Worm (Caenorhabditis elegans): Measurements from ENCODE around the gene Y43F8B.9.
A peak's percentile ranks its signal among the peaks of the same experiment; 100 is the strongest.
"Not testable (repeated sequence)": the region's sequence is repeated elsewhere in the genome, so short reads cannot be mapped to it uniquely, and the experiment has no call there.

The Y43F8B.9 gene

ce11 chrV:19449544-19449943, 28.4 kb upstream of the Y43F8B.9 start, which contains the start of gene M04C3.5:
Gene M04C3.5, plus strand, starts transcription at chrV:19449733.
- TF ChIP-seq F44E2.7 (GFP tag; IDR thresholded peaks at IDR 0.05), result no peak
- no peak for TF ChIP-seq daf-8 (GFP tag; IDR thresholded peaks at IDR 0.05)
- TF ChIP-seq unc-62 (GFP tag; optimal IDR thresholded peaks at IDR 0.05 in 1 of 2), result peak in 1 of 2 experiments; percentile 67
- TF ChIP-seq unc-62 (tag; optimal IDR thresholded peaks at IDR 0.05), result no peak
- TF ChIP-seq mxl-3 (GFP tag; optimal IDR thresholded peaks at IDR 0.05), result no peak
- TF ChIP-seq nhr-28 (tag; optimal IDR thresholded peaks at IDR 0.05), result peak; percentile 23
- TF ChIP-seq fkh-10 (GFP tag; optimal IDR thresholded peaks at IDR 0.05), result no peak
- peak; percentile 55 for TF ChIP-seq pqm-1 (tag; optimal IDR thresholded peaks at IDR 0.05)
- TF ChIP-seq mep-1 (tag; optimal IDR thresholded peaks at IDR 0.05), result no peak
- no peak for TF ChIP-seq attf-4 (tag; optimal IDR thresholded peaks at IDR 0.05)
- no peak for TF ChIP-seq lin-1 (GFP tag; IDR thresholded peaks at IDR 0.05)
- no peak for TF ChIP-seq snpc-1.2 (GFP tag; IDR thresholded peaks at IDR 0.05)
- peak; percentile 48 for TF ChIP-seq aha-1 (tag)
- TF ChIP-seq egl-27 (tag; optimal IDR thresholded peaks at IDR 0.05), result no peak
- no peak for TF ChIP-seq unc-130 (GFP tag; optimal IDR thresholded peaks at IDR 0.05)
- TF ChIP-seq zfp-3 (GFP tag; conservative IDR thresholded peaks at IDR 0.05), result no peak
- no peak for TF ChIP-seq daf-16 (GFP tag; optimal IDR thresholded peaks at IDR 0.05)
- TF ChIP-seq daf-16 (tag; optimal IDR thresholded peaks at IDR 0.05), result peak; percentile 35
- peak; percentile 61 for TF ChIP-seq dmd-6 (GFP tag; IDR thresholded peaks at IDR 0.05)
- no peak for TF ChIP-seq ama-1 (optimal IDR thresholded peaks at IDR 0.05)
- peak; percentile 26 for TF ChIP-seq hlh-11 (tag; optimal IDR thresholded peaks at IDR 0.05)

- TF ChIP-seq pqm-1 (tag; optimal IDR thresholded peaks at IDR 0.05) (peak; percentile 56), daf-16 (GFP tag; optimal IDR thresholded peaks at IDR 0.05) (no peak), daf-16 (tag; optimal IDR thresholded peaks at IDR 0.05) (peak; percentile 35), Y75B8A.6 (GFP tag; IDR thresholded peaks at IDR 0.05) (no peak)
Measured at ce11 chrV:19455650-19456049, 22.3 kb upstream of the Y43F8B.9 start, which contains the start of the genes Y43F8B.13 and Y43F8B.14. Gene Y43F8B.13, plus strand, starts transcription at chrV:19455950. Gene Y43F8B.14, minus strand, starts transcription at chrV:19455971.

- TF ChIP-seq nhr-111 (GFP tag; optimal IDR thresholded peaks at IDR 0.05) (no peak), unc-62 (GFP tag; optimal IDR thresholded peaks at IDR 0.05 in 1 of 2) (peak in 1 of 2 experiments; percentile 7), unc-62 (tag; optimal IDR thresholded peaks at IDR 0.05) (no peak), daf-16 (GFP tag; optimal IDR thresholded peaks at IDR 0.05) (no peak), daf-16 (tag; optimal IDR thresholded peaks at IDR 0.05) (peak; percentile 17)
Measured at ce11 chrV:19457120-19457519, 20.8 kb upstream of the Y43F8B.9 start, which contains the start of gene Y43F8B.24. Gene Y43F8B.24, plus strand, starts transcription at chrV:19457420.

- not testable (repeated sequence) for TF ChIP-seq daf-16 (GFP tag; optimal IDR thresholded peaks at IDR 0.05)
- TF ChIP-seq daf-16 (tag; optimal IDR thresholded peaks at IDR 0.05), result peak; percentile 31
- peak; percentile 26; the same call in 1 of the 2 replicates for TF ChIP-seq tra-1 (GFP tag; IDR thresholded peaks at IDR 0.05)
- peak; percentile 98 for TF ChIP-seq php-3 (GFP tag; IDR thresholded peaks at IDR 0.05)
Measured at ce11 chrV:19459501-19459900, 18.5 kb upstream of the Y43F8B.9 start.

ce11 chrV:19462020-19462419, 15.9 kb upstream of the Y43F8B.9 start, which contains the start of gene Y43F8B.15:
Gene Y43F8B.15, minus strand, starts transcription at chrV:19462120.
- TF ChIP-seq hmg-1.1 (GFP tag; IDR thresholded peaks at IDR 0.05) (no peak), lir-3 (tag; optimal IDR thresholded peaks at IDR 0.05) (no peak)

- no peak for TF ChIP-seq daf-16 (GFP tag; optimal IDR thresholded peaks at IDR 0.05)
- peak; percentile 2 for TF ChIP-seq daf-16 (tag; optimal IDR thresholded peaks at IDR 0.05)
- TF ChIP-seq mes-2 (tag; optimal IDR thresholded peaks at IDR 0.05; ENCODE audit: poor library complexity, severe bottlenecking), result no peak
Measured at ce11 chrV:19462612-19463011, 15.3 kb upstream of the Y43F8B.9 start, which contains the start of gene Y43F8B.25. Gene Y43F8B.25, plus strand, starts transcription at chrV:19462912.

ce11 chrV:19467574-19467973, 10.4 kb upstream of the Y43F8B.9 start, which contains the start of gene Y43F8B.23:
Gene Y43F8B.23, minus strand, starts transcription at chrV:19467648.
- no peak for TF ChIP-seq dmd-8 (GFP tag; IDR thresholded peaks at IDR 0.05)
- TF ChIP-seq mdl-1 (tag; optimal IDR thresholded peaks at IDR 0.05), result no peak
- no peak for TF ChIP-seq zfp-3 (GFP tag; conservative IDR thresholded peaks at IDR 0.05)
- peak; percentile 24 for TF ChIP-seq hlh-11 (tag; optimal IDR thresholded peaks at IDR 0.05)
- no peak for TF ChIP-seq snpc-1.2 (GFP tag; IDR thresholded peaks at IDR 0.05)
- TF ChIP-seq saeg-2 (GFP tag; IDR thresholded peaks at IDR 0.05), result no peak
- no peak for TF ChIP-seq daf-16 (GFP tag; optimal IDR thresholded peaks at IDR 0.05)
- TF ChIP-seq daf-16 (tag; optimal IDR thresholded peaks at IDR 0.05), result peak; percentile 11
- TF ChIP-seq zag-1 (tag; optimal IDR thresholded peaks at IDR 0.05), result no peak
- peak; percentile 91 for TF ChIP-seq nhr-28 (tag; optimal IDR thresholded peaks at IDR 0.05)
- no peak for TF ChIP-seq lin-1 (GFP tag; IDR thresholded peaks at IDR 0.05)
- no peak for TF ChIP-seq lin-15B (tag; optimal IDR thresholded peaks at IDR 0.05)
- peak in 1 of 2 experiments; percentile 40 for TF ChIP-seq unc-62 (GFP tag; optimal IDR thresholded peaks at IDR 0.05 in 1 of 2)
- no peak for TF ChIP-seq unc-62 (tag; optimal IDR thresholded peaks at IDR 0.05)
- TF ChIP-seq ceh-62 (tag; optimal IDR thresholded peaks at IDR 0.05), result no peak
- TF ChIP-seq hif-1 (tag; optimal IDR thresholded peaks at IDR 0.05), result no peak
- TF ChIP-seq gei-8 (GFP tag; optimal IDR thresholded peaks at IDR 0.05), result no peak
- no peak for TF ChIP-seq daf-19 (GFP tag; conservative IDR thresholded peaks at IDR 0.05)
- no peak for TF ChIP-seq nhr-41 (GFP tag; IDR thresholded peaks at IDR 0.05)

Measured in whole organism, L4 larva.